Worm (Caenorhabditis elegans): ENCODE measurements around the gene F08G12.1.

Gene F08G12.1

DNA sequence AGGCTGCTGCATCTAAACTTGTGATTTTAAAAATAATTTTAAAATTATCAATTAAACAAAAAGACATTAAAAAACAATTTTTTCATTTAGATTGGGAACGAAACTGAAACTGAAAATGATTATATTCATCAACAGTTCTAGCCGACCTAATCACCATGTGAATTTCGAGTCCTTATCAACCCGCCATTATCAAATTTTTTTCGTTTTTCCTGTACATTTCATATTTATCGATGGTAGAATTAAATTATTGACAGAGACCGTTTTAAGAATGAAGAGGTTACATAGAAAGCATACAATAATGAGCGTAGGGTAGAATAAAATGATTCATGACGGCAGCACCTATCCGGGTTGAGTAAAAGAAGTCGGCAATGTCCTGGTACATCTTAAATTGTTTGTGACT, 18.6 kb upstream of the F08G12.1 start, which contains the start of gene asm-2:
Gene asm-2, minus strand, starts transcription at position 12 of the 400 bp plus-strand sequence.
- TF ChIP-seq daf-16 (GFP tag; optimal IDR thresholded peaks at IDR 0.05) (no peak), daf-16 (tag; optimal IDR thresholded peaks at IDR 0.05) (peak; percentile 88), dmd-6 (GFP tag; IDR thresholded peaks at IDR 0.05) (peak; percentile 63), nhr-111 (GFP tag; optimal IDR thresholded peaks at IDR 0.05) (no peak), T26A8.4 (GFP tag; IDR thresholded peaks at IDR 0.05) (no peak), tra-1 (GFP tag; IDR thresholded peaks at IDR 0.05) (peak; percentile 36; the same call in 1 of the 2 replicates), mxl-3 (GFP tag; optimal IDR thresholded peaks at IDR 0.05) (peak; percentile 68), hmg-1.1 (GFP tag; IDR thresholded peaks at IDR 0.05) (no peak), nhr-76 (tag; optimal IDR thresholded peaks at IDR 0.05) (no peak), nhr-28 (tag; optimal IDR thresholded peaks at IDR 0.05) (peak; percentile 87), pqm-1 (tag; optimal IDR thresholded peaks at IDR 0.05) (peak; percentile 98), nhr-48 (tag; optimal IDR thresholded peaks at IDR 0.05) (no peak), nhr-77 (tag; optimal IDR thresholded peaks at IDR 0.05) (peak; percentile 57), lin-38 (GFP tag; IDR thresholded peaks at IDR 0.05) (no peak), mdl-1 (tag; optimal IDR thresholded peaks at IDR 0.05) (peak in 1 of 2 experiments; percentile 29)

- no peak for TF ChIP-seq nhr-41 (GFP tag; IDR thresholded peaks at IDR 0.05)
- peak; percentile 13 for TF ChIP-seq nhr-28 (tag; optimal IDR thresholded peaks at IDR 0.05)
- no peak for TF ChIP-seq lin-38 (GFP tag; IDR thresholded peaks at IDR 0.05)
- no peak for TF ChIP-seq dpl-1 (GFP tag; optimal IDR thresholded peaks at IDR 0.05)
- TF ChIP-seq dmd-6 (GFP tag; IDR thresholded peaks at IDR 0.05) = peak; percentile 44; the same call in 1 of the 2 replicates
- TF ChIP-seq Y5F2A.4 (GFP tag; optimal IDR thresholded peaks at IDR 0.05) = no peak
- no peak for TF ChIP-seq mdt-29 (GFP tag; IDR thresholded peaks at IDR 0.05)
- peak; percentile 80 for TF ChIP-seq pqm-1 (tag; optimal IDR thresholded peaks at IDR 0.05)
- peak; percentile 5 for TF ChIP-seq aha-1 (tag)
- TF ChIP-seq saeg-2 (GFP tag; IDR thresholded peaks at IDR 0.05) = no peak
- no peak for TF ChIP-seq lin-13 (GFP tag; optimal IDR thresholded peaks at IDR 0.05)
- no peak for TF ChIP-seq lsy-2 (tag; optimal IDR thresholded peaks at IDR 0.05)
- no peak for TF ChIP-seq zfp-2 (tag; optimal IDR thresholded peaks at IDR 0.05)
- TF ChIP-seq lin-1 (GFP tag; IDR thresholded peaks at IDR 0.05) = no peak
- TF ChIP-seq unc-62 (GFP tag; optimal IDR thresholded peaks at IDR 0.05 in 1 of 2) = no peak
- TF ChIP-seq unc-62 (tag; optimal IDR thresholded peaks at IDR 0.05) = no peak
- TF ChIP-seq ces-1 (GFP tag; optimal IDR thresholded peaks at IDR 0.05) = no peak
- TF ChIP-seq daf-16 (GFP tag; optimal IDR thresholded peaks at IDR 0.05) = no peak
- TF ChIP-seq daf-16 (tag; optimal IDR thresholded peaks at IDR 0.05) = peak; percentile 40
Observed at ce11 chrX:11323225-11323624, 17.6 kb upstream of the F08G12.1 start.

DNA sequence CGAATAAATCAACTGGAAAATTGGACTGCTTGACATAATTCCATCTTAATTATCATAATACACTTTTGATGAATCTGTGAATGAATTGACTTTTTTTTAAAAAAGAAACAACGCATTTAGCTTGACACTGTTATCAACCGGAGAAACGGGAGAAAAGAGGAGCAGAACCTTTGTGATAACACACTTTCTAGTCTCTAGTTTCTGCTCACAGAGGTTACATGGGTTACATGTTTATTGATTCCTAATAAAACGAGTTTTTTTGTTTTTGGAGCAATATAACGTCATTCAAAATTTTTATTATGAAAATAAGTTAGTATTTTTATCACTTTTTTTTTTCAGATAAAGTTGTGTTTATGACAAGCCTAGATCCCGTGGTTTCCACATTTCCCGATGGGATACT, 12.3 kb upstream of the F08G12.1 start, which contains the start of gene hizr-1:
Gene hizr-1, plus strand, starts transcription at position 340 of the 400 bp plus-strand sequence.
- TF ChIP-seq T20F7.1 (GFP tag; optimal IDR thresholded peaks at IDR 0.05) (no peak), F37D6.2 (tag; optimal IDR thresholded peaks at IDR 0.05) (no peak), nhr-6 (tag; optimal IDR thresholded peaks at IDR 0.05) (no peak), fkh-10 (GFP tag; optimal IDR thresholded peaks at IDR 0.05) (no peak), aha-1 (tag) (peak; percentile 1), hlh-11 (tag; optimal IDR thresholded peaks at IDR 0.05) (peak; percentile 26), madf-5 (GFP tag; IDR thresholded peaks at IDR 0.05) (no peak), mep-1 (tag; optimal IDR thresholded peaks at IDR 0.05) (no peak), gei-8 (GFP tag; optimal IDR thresholded peaks at IDR 0.05) (no peak), snpc-1.2 (GFP tag; IDR thresholded peaks at IDR 0.05) (no peak), hlh-30 (tag; optimal IDR thresholded peaks at IDR 0.05; ENCODE audit: insufficient read depth) (no peak), skn-1 (tag; optimal IDR thresholded peaks at IDR 0.05) (no peak), F26F4.8 (GFP tag; conservative IDR thresholded peaks at IDR 0.05) (no peak), F49E8.2 (tag; optimal IDR thresholded peaks at IDR 0.05; ENCODE audit: borderline replicate concordance) (no peak), nhr-28 (tag; optimal IDR thresholded peaks at IDR 0.05) (peak; percentile 68), pqm-1 (tag; optimal IDR thresholded peaks at IDR 0.05) (peak; percentile 68), F44E2.7 (GFP tag; IDR thresholded peaks at IDR 0.05) (no peak), php-3 (GFP tag; IDR thresholded peaks at IDR 0.05) (peak; percentile 15; the same call in 1 of the 2 replicates), aly-2 (tag; optimal IDR thresholded peaks at IDR 0.05) (no peak), daf-16 (GFP tag; optimal IDR thresholded peaks at IDR 0.05) (no peak), daf-16 (tag; optimal IDR thresholded peaks at IDR 0.05) (peak; percentile 68), ama-1 (optimal IDR thresholded peaks at IDR 0.05) (no peak), arid-1 (GFP tag; conservative IDR thresholded peaks at IDR 0.05) (no peak), lin-38 (GFP tag; IDR thresholded peaks at IDR 0.05) (no peak), vab-7 (GFP tag; IDR thresholded peaks at IDR 0.05) (no peak), nhr-111 (GFP tag; optimal IDR thresholded peaks at IDR 0.05) (no peak), Y75B8A.6 (GFP tag; IDR thresholded peaks at IDR 0.05) (no peak), dve-1 (tag; optimal IDR thresholded peaks at IDR 0.05; ENCODE audit: insufficient read depth) (peak; percentile 36)

All from whole organism, L4 larva.